Worm (Caenorhabditis elegans) whole organism, L4 larva: ENCODE data around the gene B0222.5.

Experiments
- aly-2 ChIP-seq: sonication (generic microtip); optimal IDR thresholded peaks from 2 replicates; lab custom pipeline; 2018; ENCODE audit warnings: missing biosample characterization, missing genetic modification characterization
- ama-1 ChIP-seq: fragments of 150-350 bp; optimal IDR thresholded peaks from 2 replicates; lab custom pipeline; 2014; ENCODE audit warnings: inconsistent platforms, mixed read lengths
- ces-1 ChIP-seq: fragments of 150-350 bp; sonication (generic microtip); optimal IDR thresholded peaks from 4 replicates; lab custom pipeline; 2014; ENCODE audit warnings: missing biosample characterization, missing genetic modification reagents, missing genetic modification characterization
- lin-39 ChIP-seq: fragments of 150-350 bp; optimal IDR thresholded peaks from 2 replicates; lab custom pipeline; 2014; ENCODE audit warnings: missing biosample characterization, missing genetic modification reagents, missing genetic modification characterization
- lsy-2 ChIP-seq, 2 experiments: fragments of 150-350 bp in 1 of 2; sonication (generic microtip) in 1 of 2; optimal IDR thresholded peaks; 2 replicates each; lab custom pipeline; 2014 to 2017; ENCODE audit warnings: missing biosample characterization in 2 of 2, missing genetic modification characterization in 2 of 2

- TF ChIP-seq ama-1 (lab: Kevin White, UChicago) (no peak), lsy-2 (tag; optimal IDR thresholded peaks at IDR 0.05; lab: Kevin White, UChicago) (no peak), aly-2 (tag; lab: Kevin White, UChicago) (no peak), ces-1 (GFP tag; lab: Kevin White, UChicago) (peak; percentile 80), lin-39 (no peak)
Observed at ce11 chrV:9157597-9157996, 2.9 kb upstream of the B0222.5 start.
